Worm (Caenorhabditis elegans): ENCODE results near the gene T01B7.5.

T01B7.5 gene

ce11 chrII:8683933-8684332 lies 32.7 kb upstream of the T01B7.5 start:
- TF ChIP-seq C34F6.9 (tag; optimal IDR thresholded peaks at IDR 0.05) (peak; percentile 84), blmp-1 (tag; optimal IDR thresholded peaks at IDR 0.05; ENCODE audit: insufficient read depth) (no peak), unc-62 (GFP tag; optimal IDR thresholded peaks at IDR 0.05) (no peak), unc-55 (GFP tag; optimal IDR thresholded peaks at IDR 0.05) (peak; percentile 71), elt-1 (tag; optimal IDR thresholded peaks at IDR 0.05) (no peak), lin-13 (GFP tag; optimal IDR thresholded peaks at IDR 0.05) (peak; percentile 72), sma-9 (GFP tag; optimal IDR thresholded peaks at IDR 0.05) (peak; percentile 49), sma-9 (tag; optimal IDR thresholded peaks at IDR 0.05) (no peak), fos-1 (tag; optimal IDR thresholded peaks at IDR 0.05) (peak; percentile 14), ceh-16 (tag; optimal IDR thresholded peaks at IDR 0.05) (no peak), crh-2 (tag; optimal IDR thresholded peaks at IDR 0.05) (peak; percentile 59), sem-4 (tag; optimal IDR thresholded peaks at IDR 0.05) (no peak), lsy-2 (tag; optimal IDR thresholded peaks at IDR 0.05) (peak; percentile 38 to 79)

DNA sequence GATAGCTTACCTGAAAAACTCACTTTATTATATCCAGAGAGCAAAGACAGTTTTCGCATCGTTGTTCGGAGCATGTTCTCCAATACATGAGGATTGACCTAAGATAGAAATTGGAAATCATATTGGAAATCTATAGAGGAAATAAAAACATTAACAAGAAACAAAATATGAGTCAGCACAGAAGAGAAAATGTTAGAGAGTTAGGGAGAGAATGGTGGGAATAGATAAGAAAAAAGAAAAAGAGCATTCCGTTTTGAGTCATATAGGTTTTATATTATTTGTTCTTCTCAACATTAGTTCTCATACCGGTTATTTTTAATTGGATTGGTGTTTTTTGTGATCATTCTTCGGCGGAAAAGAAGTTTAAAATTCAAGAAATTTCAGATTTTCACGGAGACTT lies 31.8 kb upstream of the T01B7.5 start, which contains the start of gene hgap-2:
Gene hgap-2 (minus strand): TSS at position 101 of the 400 bp plus-strand sequence.
- TF ChIP-seq lsy-2 (tag; optimal IDR thresholded peaks at IDR 0.05) (no peak), nhr-23 (tag; optimal IDR thresholded peaks at IDR 0.05) (no peak), lin-39 (tag; optimal IDR thresholded peaks at IDR 0.05) (no peak), unc-39 (tag; optimal IDR thresholded peaks at IDR 0.05) (no peak), fos-1 (tag; optimal IDR thresholded peaks at IDR 0.05) (peak; percentile 53), nhr-21 (tag; optimal IDR thresholded peaks at IDR 0.05) (no peak), ztf-4 (tag; optimal IDR thresholded peaks at IDR 0.05) (no peak), snpc-4 (tag; optimal IDR thresholded peaks at IDR 0.05) (no peak)

ce11 chrII:8685623-8686022 lies 31.0 kb upstream of the T01B7.5 start, which contains the start of gene C34C6.9:
Gene C34C6.9 (plus strand): TSS chrII:8685923.
- no peak for TF ChIP-seq ztf-4 (tag; optimal IDR thresholded peaks at IDR 0.05)
- TF ChIP-seq mdl-1 (tag; optimal IDR thresholded peaks at IDR 0.05) = no peak
- TF ChIP-seq Y55F3AM.14 (GFP tag; optimal IDR thresholded peaks at IDR 0.05) = no peak
- TF ChIP-seq fos-1 (tag; optimal IDR thresholded peaks at IDR 0.05) = no peak
- TF ChIP-seq F13H6.1 (tag; optimal IDR thresholded peaks at IDR 0.05) = no peak
- TF ChIP-seq lsy-2 (tag; optimal IDR thresholded peaks at IDR 0.05) = no peak
- TF ChIP-seq peb-1 (tag; optimal IDR thresholded peaks at IDR 0.05) = no peak
- no peak for TF ChIP-seq nhr-23 (tag; optimal IDR thresholded peaks at IDR 0.05)

- no peak for TF ChIP-seq mbf-1 (tag; optimal IDR thresholded peaks at IDR 0.05)
Measured at ce11 chrII:8691344-8691960, 25.2 kb upstream of the T01B7.5 start, which contains the start of gene C34C6.3. Gene C34C6.3 (plus strand): TSS chrII:8691910.

ce11 chrII:8695783-8696182 lies 20.8 kb upstream of the T01B7.5 start, which contains the start of gene C34C6.10:
Gene C34C6.10 (minus strand): TSS chrII:8695883.
- TF ChIP-seq fos-1 (tag; optimal IDR thresholded peaks at IDR 0.05) = no peak
- TF ChIP-seq elt-3 (tag; optimal IDR thresholded peaks at IDR 0.05) = no peak

DNA sequence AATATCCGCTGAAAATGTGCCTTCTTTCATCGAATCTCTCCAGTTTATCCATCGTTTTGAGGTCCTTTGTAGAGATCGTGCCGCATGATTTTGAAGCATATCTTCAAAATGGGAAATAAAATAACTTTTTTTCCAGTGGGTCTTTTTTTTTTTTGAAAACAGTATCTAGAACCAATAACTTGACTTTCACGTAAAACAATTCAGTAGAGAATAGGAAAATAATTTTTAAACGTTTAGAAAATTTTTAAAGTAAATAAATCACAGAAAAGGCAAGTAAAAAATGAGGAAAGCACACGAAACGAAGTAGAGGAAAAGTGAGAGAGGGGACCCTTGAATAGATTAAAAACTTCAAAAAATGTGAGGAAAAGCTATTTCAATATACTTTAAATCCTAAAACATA lies 17.8 kb upstream of the T01B7.5 start, which contains the start of gene chdh-1:
Gene chdh-1 (minus strand): TSS at position 101 of the 400 bp plus-strand sequence.
- TF ChIP-seq F13H6.1 (tag; optimal IDR thresholded peaks at IDR 0.05) (no peak), nhr-10 (tag; optimal IDR thresholded peaks at IDR 0.05) (no peak), R02D3.7 (tag; optimal IDR thresholded peaks at IDR 0.05) (no peak), peb-1 (tag; optimal IDR thresholded peaks at IDR 0.05) (no peak), unc-55 (GFP tag; optimal IDR thresholded peaks at IDR 0.05) (no peak), lin-13 (GFP tag; optimal IDR thresholded peaks at IDR 0.05) (no peak), Y55F3AM.14 (GFP tag; optimal IDR thresholded peaks at IDR 0.05) (no peak), mab-5 (tag; optimal IDR thresholded peaks at IDR 0.05) (no peak), C34F6.9 (tag; optimal IDR thresholded peaks at IDR 0.05) (no peak)

- TF ChIP-seq nhr-237 (tag; optimal IDR thresholded peaks at IDR 0.05) (no peak), lsy-2 (tag; optimal IDR thresholded peaks at IDR 0.05) (peak in 1 of 2 experiments; percentile 86), nhr-6 (tag; optimal IDR thresholded peaks at IDR 0.05) (no peak)
Measured at ce11 chrII:8701059-8701458, 15.6 kb upstream of the T01B7.5 start.
